In genomic region chrX:10543303-10543702, dm6 we compare ENCODE assay signal across 2 fruit fly cellular contexts.
TF ChIP-seq lines count a peak whose summit lies in the region.

No protein-coding gene starts in this region.

TF ChIP-seq in whole organism, embryonic, 481 proteins besides CTCF, POLR2A, EP300 and RAD21 (continued from another document and continues in another):
- TF ChIP-seq CG5953 (GFP tag; IDR thresholded peaks at IDR 0.05; lab: Robert Waterston, UW): peak; percentile 52; the same call in 1 of the 2 replicates
- TF ChIP-seq nmo (GFP tag; optimal IDR thresholded peaks at IDR 0.05; lab: Kevin White, UChicago): peak; percentile 77
- TF ChIP-seq CG4730 (GFP tag; IDR thresholded peaks at IDR 0.05; lab: Robert Waterston, UW): peak; percentile 54
- TF ChIP-seq ham (GFP tag; IDR thresholded peaks at IDR 0.05; lab: Robert Waterston, UW): no peak
- no peak for TF ChIP-seq stwl (tag; optimal IDR thresholded peaks at IDR 0.05; lab: Kevin White, UChicago)
- peak; percentile 65 for TF ChIP-seq CG15269 (tag; optimal IDR thresholded peaks at IDR 0.05; lab: Kevin White, UChicago)
- no peak for TF ChIP-seq Opbp (GFP tag; IDR thresholded peaks at IDR 0.05; lab: Robert Waterston, UW; ENCODE audit: partially characterized antibody)
- no peak for TF ChIP-seq CG11247 (GFP tag; IDR thresholded peaks at IDR 0.05; lab: Robert Waterston, UW)
- peak; percentile 47 for TF ChIP-seq CG4820 (GFP tag; optimal IDR thresholded peaks at IDR 0.05; lab: Kevin White, UChicago)
- peak; percentile 66 for TF ChIP-seq CG14710 (tag; optimal IDR thresholded peaks at IDR 0.05; lab: Kevin White, UChicago)
- TF ChIP-seq dati (GFP tag; IDR thresholded peaks at IDR 0.05; lab: Robert Waterston, UW): peak; percentile 70
- TF ChIP-seq Bteb2 (GFP tag; optimal IDR thresholded peaks at IDR 0.05; lab: Kevin White, UChicago): no peak
- no peak for TF ChIP-seq gro (GFP tag; optimal IDR thresholded peaks at IDR 0.05; lab: Kevin White, UChicago)
- no peak; the same call in 2 of the 3 replicates for TF ChIP-seq CG14050 (GFP tag; IDR thresholded peaks at IDR 0.05; lab: Robert Waterston, UW)
- peak; percentile 62 for TF ChIP-seq tio (GFP tag; optimal IDR thresholded peaks at IDR 0.05; lab: Kevin White, UChicago)
- no peak for TF ChIP-seq trh (GFP tag; optimal IDR thresholded peaks at IDR 0.05; lab: Kevin White, UChicago)
- no peak for TF ChIP-seq twi (tag; optimal IDR thresholded peaks at IDR 0.05; lab: Kevin White, UChicago)
- TF ChIP-seq Dad (GFP tag; optimal IDR thresholded peaks at IDR 0.05; lab: Kevin White, UChicago): peak; percentile 16
- no peak for TF ChIP-seq CG3838 (GFP tag; optimal IDR thresholded peaks at IDR 0.05; lab: Kevin White, UChicago)
- TF ChIP-seq vnd (GFP tag; IDR thresholded peaks at IDR 0.05; lab: Robert Waterston, UW; ENCODE audit: partially characterized antibody): no peak
- peak; percentile 42 for TF ChIP-seq CG7786 (GFP tag; optimal IDR thresholded peaks at IDR 0.05; lab: Kevin White, UChicago)
- peak; percentile 36; the same call in 1 of the 2 replicates for TF ChIP-seq peb (GFP tag; IDR thresholded peaks at IDR 0.05; lab: Robert Waterston, UW)
- TF ChIP-seq Chrac-16 (GFP tag; optimal IDR thresholded peaks at IDR 0.05; lab: Kevin White, UChicago): peak; percentile 47
- peak; percentile 86 for TF ChIP-seq Med (GFP tag; lab: Kevin White, UChicago)
- peak; percentile 16 for TF ChIP-seq Atf3 (GFP tag; optimal IDR thresholded peaks at IDR 0.05; lab: Kevin White, UChicago)
- no peak for TF ChIP-seq pfk (GFP tag; optimal IDR thresholded peaks at IDR 0.05; lab: Kevin White, UChicago)
- TF ChIP-seq CG17829 (tag; optimal IDR thresholded peaks at IDR 0.05; lab: Kevin White, UChicago): peak; percentile 72
- TF ChIP-seq ro (GFP tag; IDR thresholded peaks at IDR 0.05; lab: Robert Waterston, UW): no peak
- no peak for TF ChIP-seq CG9932 (GFP tag; IDR thresholded peaks at IDR 0.05; lab: Robert Waterston, UW)
- TF ChIP-seq jigr1 (GFP tag; IDR thresholded peaks at IDR 0.05; lab: Robert Waterston, UW): no peak
- TF ChIP-seq tx (GFP tag; optimal IDR thresholded peaks at IDR 0.05; lab: Kevin White, UChicago): peak; percentile 3
- TF ChIP-seq CG1832 (GFP tag; optimal IDR thresholded peaks at IDR 0.05; lab: Kevin White, UChicago): no peak
- TF ChIP-seq CG2678 (tag; optimal IDR thresholded peaks at IDR 0.05; lab: Kevin White, UChicago): peak; percentile 73
- TF ChIP-seq eyg (GFP tag; optimal IDR thresholded peaks at IDR 0.05; lab: Kevin White, UChicago): peak; percentile 10
- peak; percentile 64 for TF ChIP-seq Ssrp (tag; optimal IDR thresholded peaks at IDR 0.05; lab: Kevin White, UChicago)
- TF ChIP-seq amos (GFP tag; IDR thresholded peaks at IDR 0.05; lab: Robert Waterston, UW; ENCODE audit: partially characterized antibody): no peak
- no peak for TF ChIP-seq D (optimal IDR thresholded peaks at IDR 0.05; lab: Kevin White, UChicago)
- peak; percentile 56 for TF ChIP-seq D (GFP tag; optimal IDR thresholded peaks at IDR 0.05; lab: Kevin White, UChicago)
- no peak for TF ChIP-seq CG13894 (tag; optimal IDR thresholded peaks at IDR 0.05; lab: Kevin White, UChicago)
- TF ChIP-seq B-H1 (GFP tag; IDR thresholded peaks at IDR 0.05; lab: Robert Waterston, UW): peak; percentile 62
- TF ChIP-seq cg (GFP tag; optimal IDR thresholded peaks at IDR 0.05; lab: Kevin White, UChicago): no peak
- TF ChIP-seq Aef1 (GFP tag; IDR thresholded peaks at IDR 0.05; lab: Robert Waterston, UW): peak; percentile 45; the same call in 1 of the 3 replicates
- TF ChIP-seq sob (GFP tag; IDR thresholded peaks at IDR 0.05; lab: Robert Waterston, UW): peak; percentile 53
- TF ChIP-seq run (tag; optimal IDR thresholded peaks at IDR 0.05; lab: Kevin White, UChicago): peak; percentile 85
- no peak for TF ChIP-seq hb (GFP tag; IDR thresholded peaks at IDR 0.05; lab: Robert Waterston, UW; ENCODE audit: partially characterized antibody)
- peak in 1 of 2 experiments; percentile 58 for TF ChIP-seq Eip74EF (GFP tag; optimal IDR thresholded peaks at IDR 0.05; lab: Kevin White, UChicago)
- TF ChIP-seq CG17359 (tag; optimal IDR thresholded peaks at IDR 0.05; lab: Kevin White, UChicago): peak; percentile 75
- TF ChIP-seq HLH3B (GFP tag; IDR thresholded peaks at IDR 0.05; lab: Robert Waterston, UW): peak; percentile 67
- TF ChIP-seq kni (GFP tag; optimal IDR thresholded peaks at IDR 0.05; lab: Kevin White, UChicago): no peak
- no peak for TF ChIP-seq Gsc (GFP tag; IDR thresholded peaks at IDR 0.05; lab: Robert Waterston, UW)
- 0 out of 2 replicates have a peak, but pooled peaks have one; percentile 45 for TF ChIP-seq ranshi (GFP tag; IDR thresholded peaks at IDR 0.05; lab: Robert Waterston, UW)
- TF ChIP-seq Sox100B (GFP tag; optimal IDR thresholded peaks at IDR 0.05; lab: Kevin White, UChicago): peak; percentile 57
- no peak for TF ChIP-seq unc-4 (GFP tag; IDR thresholded peaks at IDR 0.05; lab: Robert Waterston, UW; ENCODE audit: partially characterized antibody)
- TF ChIP-seq fd3F (GFP tag; optimal IDR thresholded peaks at IDR 0.05; lab: Kevin White, UChicago): no peak
- TF ChIP-seq E2f1 (GFP tag; IDR thresholded peaks at IDR 0.05; lab: Robert Waterston, UW): no peak; the same call in 1 of the 2 replicates
- no peak for TF ChIP-seq CG31224 (GFP tag; IDR thresholded peaks at IDR 0.05; lab: Robert Waterston, UW)
- TF ChIP-seq h (optimal IDR thresholded peaks at IDR 0.05; lab: Kevin White, UChicago): no peak
- peak; percentile 15 for TF ChIP-seq crc (GFP tag; optimal IDR thresholded peaks at IDR 0.05; lab: Kevin White, UChicago)
- peak; percentile 44; the same call in 1 of the 2 replicates for TF ChIP-seq ap (GFP tag; IDR thresholded peaks at IDR 0.05; lab: Robert Waterston, UW)
- TF ChIP-seq CG2889 (GFP tag; IDR thresholded peaks at IDR 0.05; lab: Robert Waterston, UW): 0 out of 3 replicates have a peak, but pooled peaks have one; percentile 28
- TF ChIP-seq Tbp (GFP tag; optimal IDR thresholded peaks at IDR 0.05; lab: Kevin White, UChicago): no peak
- peak; percentile 46 for TF ChIP-seq CG2202 (tag; optimal IDR thresholded peaks at IDR 0.05; lab: Kevin White, UChicago)
- TF ChIP-seq CG8089 (GFP tag; optimal IDR thresholded peaks at IDR 0.05; lab: Kevin White, UChicago): peak; percentile 58
- no peak for TF ChIP-seq Lpt (GFP tag; optimal IDR thresholded peaks at IDR 0.05; lab: Kevin White, UChicago)
- no peak for TF ChIP-seq hbn (GFP tag; IDR thresholded peaks at IDR 0.05; lab: Robert Waterston, UW; ENCODE audit: partially characterized antibody)
- TF ChIP-seq Fer2 (tag; optimal IDR thresholded peaks at IDR 0.05; lab: Kevin White, UChicago): no peak

TF ChIP-seq in whole organism, prepupa, 60 proteins besides CTCF, POLR2A, EP300 and RAD21 (continued from another document):
- TF ChIP-seq eg (GFP tag; IDR thresholded peaks at IDR 0.05; lab: Robert Waterston, UW) (0 out of 3 replicates have a peak, but pooled peaks have one; percentile 22), OdsH (GFP tag; optimal IDR thresholded peaks at IDR 0.05; lab: Kevin White, UChicago) (peak; percentile 26), cyc (GFP tag; optimal IDR thresholded peaks at IDR 0.05; lab: Kevin White, UChicago) (no peak), fd59A (GFP tag; optimal IDR thresholded peaks at IDR 0.05; lab: Kevin White, UChicago) (no peak), Sox15 (GFP tag; optimal IDR thresholded peaks at IDR 0.05; lab: Kevin White, UChicago) (no peak), Ets21C (GFP tag; optimal IDR thresholded peaks at IDR 0.05; lab: Kevin White, UChicago) (no peak), CG3032 (tag; optimal IDR thresholded peaks at IDR 0.05; lab: Kevin White, UChicago) (no peak), Sox102F (GFP tag; optimal IDR thresholded peaks at IDR 0.05; lab: Kevin White, UChicago) (no peak), fd85E (GFP tag; optimal IDR thresholded peaks at IDR 0.05; lab: Kevin White, UChicago) (no peak), salr (GFP tag; optimal IDR thresholded peaks at IDR 0.05; lab: Kevin White, UChicago) (no peak), dac (GFP tag; optimal IDR thresholded peaks at IDR 0.05; lab: Kevin White, UChicago) (no peak), CG6792 (GFP tag; optimal IDR thresholded peaks at IDR 0.05; lab: Kevin White, UChicago) (peak; percentile 6), CG16779 (tag; optimal IDR thresholded peaks at IDR 0.05; lab: Kevin White, UChicago) (no peak), Met (GFP tag; optimal IDR thresholded peaks at IDR 0.05; lab: Kevin White, UChicago) (peak; percentile 5), topi (GFP tag; optimal IDR thresholded peaks at IDR 0.05; lab: Kevin White, UChicago) (no peak), CG31627 (GFP tag; optimal IDR thresholded peaks at IDR 0.05; lab: Kevin White, UChicago) (peak; percentile 8), esn (GFP tag; optimal IDR thresholded peaks at IDR 0.05; lab: Kevin White, UChicago) (peak; percentile 22), Eip75B (GFP tag; optimal IDR thresholded peaks at IDR 0.05; lab: Kevin White, UChicago) (no peak), CG7368 (GFP tag; optimal IDR thresholded peaks at IDR 0.05; lab: Kevin White, UChicago) (no peak), CG10669 (GFP tag; optimal IDR thresholded peaks at IDR 0.05; lab: Kevin White, UChicago) (peak; percentile 14), CG6808 (GFP tag; optimal IDR thresholded peaks at IDR 0.05; lab: Kevin White, UChicago) (no peak), Hr39 (GFP tag; optimal IDR thresholded peaks at IDR 0.05; lab: Kevin White, UChicago) (no peak), CG1621 (tag; optimal IDR thresholded peaks at IDR 0.05; lab: Kevin White, UChicago) (no peak), CG9139 (GFP tag; optimal IDR thresholded peaks at IDR 0.05; lab: Kevin White, UChicago) (no peak), CG8632 (GFP tag; optimal IDR thresholded peaks at IDR 0.05; lab: Kevin White, UChicago) (peak; percentile 3), CG10631 (GFP tag; optimal IDR thresholded peaks at IDR 0.05; lab: Kevin White, UChicago) (no peak), CG11294 (GFP tag; IDR thresholded peaks at IDR 0.05; lab: Robert Waterston, UW) (no peak), vri (GFP tag; optimal IDR thresholded peaks at IDR 0.05; lab: Kevin White, UChicago) (no peak), CG11762 (GFP tag; optimal IDR thresholded peaks at IDR 0.05; lab: Kevin White, UChicago; ENCODE audit: insufficient read depth) (no peak), ss (GFP tag; optimal IDR thresholded peaks at IDR 0.05; lab: Kevin White, UChicago) (no peak), Eip78C (GFP tag; lab: Kevin White, UChicago) (peak; percentile 82), Gug (GFP tag; IDR thresholded peaks at IDR 0.05; lab: Robert Waterston, UW) (no peak), spab (GFP tag; optimal IDR thresholded peaks at IDR 0.05; lab: Kevin White, UChicago) (no peak), Eip93F (GFP tag; optimal IDR thresholded peaks at IDR 0.05; lab: Kevin White, UChicago) (no peak), Hr38 (GFP tag; optimal IDR thresholded peaks at IDR 0.05; lab: Kevin White, UChicago) (no peak), CG6163 (GFP tag; IDR thresholded peaks at IDR 0.05; lab: Robert Waterston, UW) (peak; percentile 54; the same call in 2 of the 3 replicates), CG8119 (GFP tag; IDR thresholded peaks at IDR 0.05; lab: Robert Waterston, UW) (0 out of 3 replicates have a peak, but pooled peaks have one; percentile 22)
